Worm (Caenorhabditis elegans) whole organism, L2 larva: ENCODE data around the gene srlf-26.

Experiments
- C34F6.9 ChIP-seq: fragments of 150-350 bp; optimal IDR thresholded peaks from 2 replicates; lab custom pipeline; 2014; ENCODE audit warnings: missing biosample characterization, missing genetic modification characterization
- F13H6.1 ChIP-seq: sonication (generic microtip); optimal IDR thresholded peaks from 2 replicates; lab custom pipeline; 2016; ENCODE audit warnings: missing genetic modification characterization, missing compliant biosample characterization
- R02D3.7 ChIP-seq: fragments of 150-350 bp; optimal IDR thresholded peaks from 2 replicates; lab custom pipeline; 2014; ENCODE audit warnings: missing biosample characterization, missing genetic modification characterization
- Y55F3AM.14 ChIP-seq: fragments of 200-800 bp; sonication (Bioruptor generic); optimal IDR thresholded peaks from 2 replicates; lab custom pipeline; 2018; ENCODE audit warnings: mild to moderate bottlenecking, missing genetic modification characterization, missing compliant biosample characterization
- alr-1 ChIP-seq: fragments of 150-350 bp; optimal IDR thresholded peaks from 2 replicates; lab custom pipeline; 2014; ENCODE audit warnings: missing biosample characterization, missing genetic modification characterization
- ama-1 ChIP-seq: fragments of 150-350 bp; optimal IDR thresholded peaks from 2 replicates; lab custom pipeline; 2018; ENCODE audit warnings: inconsistent platforms
- blmp-1 ChIP-seq: sonication (generic microtip); optimal IDR thresholded peaks from 2 replicates; lab custom pipeline; 2017; ENCODE audit warnings: missing genetic modification characterization, mild to moderate bottlenecking, missing compliant biosample characterization, antibody characterized with exemption, moderate library complexity; ENCODE audit not compliant: insufficient read depth
- ceh-16 ChIP-seq: fragments of 150-350 bp; optimal IDR thresholded peaks from 2 replicates; lab custom pipeline; 2014; ENCODE audit warnings: missing biosample characterization, missing genetic modification characterization
- ceh-82 ChIP-seq: fragments of 150-350 bp; optimal IDR thresholded peaks from 2 replicates; lab custom pipeline; 2014; ENCODE audit warnings: missing biosample characterization, missing genetic modification characterization
- crh-2 ChIP-seq: sonication (generic microtip); optimal IDR thresholded peaks from 2 replicates; lab custom pipeline; 2017; ENCODE audit warnings: missing biosample characterization, missing genetic modification characterization
- dmd-4 ChIP-seq: sonication (generic microtip); optimal IDR thresholded peaks from 2 replicates; lab custom pipeline; 2017; ENCODE audit warnings: missing biosample characterization, missing genetic modification characterization
- egl-27 ChIP-seq: sonication (generic microtip); optimal IDR thresholded peaks from 3 replicates; lab custom pipeline; 2017; ENCODE audit warnings: missing biosample characterization, missing genetic modification reagents, missing genetic modification characterization
- elt-1 ChIP-seq: fragments of 150-350 bp; optimal IDR thresholded peaks from 2 replicates; lab custom pipeline; 2014; ENCODE audit warnings: missing biosample characterization, missing genetic modification characterization
- elt-3 ChIP-seq: sonication (generic microtip); optimal IDR thresholded peaks from 2 replicates; lab custom pipeline; 2017; ENCODE audit warnings: missing biosample characterization, missing genetic modification characterization
- lin-13 ChIP-seq: fragments of 150-350 bp; optimal IDR thresholded peaks from 2 replicates; lab custom pipeline; 2014; ENCODE audit warnings: missing biosample characterization, missing genetic modification reagents, missing genetic modification characterization
- lin-39 ChIP-seq: fragments of 150-350 bp; optimal IDR thresholded peaks from 2 replicates; lab custom pipeline; 2014; ENCODE audit warnings: missing biosample characterization, missing genetic modification reagents, missing genetic modification characterization
- lsy-2 ChIP-seq, 2 experiments: fragments of 150-350 bp in 1 of 2; sonication (generic microtip) in 1 of 2; optimal IDR thresholded peaks; 2 replicates each; lab custom pipeline; 2014 to 2017; ENCODE audit warnings: missing biosample characterization in 2 of 2, missing genetic modification characterization in 2 of 2
- mab-5 ChIP-seq: fragments of 150-350 bp; optimal IDR thresholded peaks from 2 replicates; lab custom pipeline; 2014; ENCODE audit warnings: missing biosample characterization, missing genetic modification characterization
- mbf-1 ChIP-seq: sonication (generic microtip); optimal IDR thresholded peaks from 2 replicates; lab custom pipeline; 2017; ENCODE audit warnings: missing biosample characterization, missing genetic modification characterization
- mdl-1 ChIP-seq, 2 experiments: fragments of 150-350 bp in 1 of 2; sonication (generic microtip) in 1 of 2; optimal IDR thresholded peaks; 2 replicates each; lab custom pipeline; 2017; ENCODE audit warnings: missing biosample characterization in 2 of 2, missing genetic modification characterization in 2 of 2
- nhr-10 ChIP-seq: sonication (generic microtip); optimal IDR thresholded peaks from 2 replicates; lab custom pipeline; 2017; ENCODE audit warnings: missing biosample characterization, missing genetic modification characterization
- nhr-11 ChIP-seq: fragments of 150-350 bp; optimal IDR thresholded peaks from 2 replicates; lab custom pipeline; 2014; ENCODE audit warnings: missing biosample characterization, missing genetic modification characterization
- nhr-12 ChIP-seq: fragments of 150-350 bp; optimal IDR thresholded peaks from 2 replicates; lab custom pipeline; 2014; ENCODE audit warnings: missing biosample characterization, missing genetic modification characterization
- nhr-129 ChIP-seq: fragments of 150-350 bp; optimal IDR thresholded peaks from 2 replicates; lab custom pipeline; 2014; ENCODE audit warnings: missing biosample characterization, missing genetic modification characterization
- nhr-21 ChIP-seq: fragments of 150-350 bp; optimal IDR thresholded peaks from 2 replicates; lab custom pipeline; 2014; ENCODE audit warnings: missing biosample characterization, missing genetic modification characterization
- nhr-23 ChIP-seq: fragments of 150-350 bp; optimal IDR thresholded peaks from 2 replicates; lab custom pipeline; 2014; ENCODE audit warnings: missing biosample characterization, missing genetic modification reagents, missing genetic modification characterization
- nhr-237 ChIP-seq: fragments of 150-350 bp; optimal IDR thresholded peaks from 2 replicates; lab custom pipeline; 2014; ENCODE audit warnings: missing biosample characterization, missing genetic modification characterization
- nhr-25 ChIP-seq: fragments of 150-350 bp; sonication (generic microtip); optimal IDR thresholded peaks from 3 replicates; lab custom pipeline; 2014; ENCODE audit warnings: missing biosample characterization, missing genetic modification characterization
- nhr-6 ChIP-seq: fragments of 150-350 bp; optimal IDR thresholded peaks from 2 replicates; lab custom pipeline; 2014; ENCODE audit warnings: missing biosample characterization, missing genetic modification characterization
- nhr-77 ChIP-seq: fragments of 150-350 bp; optimal IDR thresholded peaks from 2 replicates; lab custom pipeline; 2014; ENCODE audit warnings: missing biosample characterization, missing genetic modification characterization
- sem-4 ChIP-seq: fragments of 150-350 bp; optimal IDR thresholded peaks from 2 replicates; lab custom pipeline; 2014; ENCODE audit warnings: missing biosample characterization, missing genetic modification reagents, missing genetic modification characterization
- sma-9 ChIP-seq, 2 experiments: fragments of 150-350 bp in 1 of 2; sonication (generic microtip) in 1 of 2; optimal IDR thresholded peaks; 2 replicates each; lab custom pipeline; 2014 to 2016; ENCODE audit warnings: missing genetic modification characterization in 2 of 2, mild to moderate bottlenecking in 1 of 2, missing biosample characterization in 1 of 2, missing compliant biosample characterization in 1 of 2, missing genetic modification reagents in 1 of 2, moderate library complexity in 1 of 2
- snpc-4 ChIP-seq: fragments of 150-350 bp; optimal IDR thresholded peaks from 2 replicates; lab custom pipeline; 2014; ENCODE audit warnings: missing biosample characterization, missing genetic modification characterization
- unc-39 ChIP-seq: fragments of 150-350 bp; optimal IDR thresholded peaks from 2 replicates; lab custom pipeline; 2014; ENCODE audit warnings: missing biosample characterization, missing genetic modification characterization
- unc-55 ChIP-seq: fragments of 150-350 bp; sonication (generic microtip); optimal IDR thresholded peaks from 3 replicates; lab custom pipeline; 2014; ENCODE audit warnings: missing biosample characterization, missing genetic modification reagents, missing genetic modification characterization
- unc-62 ChIP-seq: fragments of 150-350 bp; optimal IDR thresholded peaks from 2 replicates; lab custom pipeline; 2014; ENCODE audit warnings: missing biosample characterization, missing genetic modification reagents, missing genetic modification characterization
- ztf-1 ChIP-seq: fragments of 200-800 bp; sonication (Bioruptor generic); conservative IDR thresholded peaks from 2 replicates; pipeline ENCODE4 v1.3.6; 2022; ENCODE audit warnings: missing genetic modification characterization, missing compliant biosample characterization
- ztf-11 ChIP-seq: sonication (generic microtip); optimal IDR thresholded peaks from 2 replicates; lab custom pipeline; 2017; ENCODE audit warnings: missing biosample characterization, missing genetic modification characterization
- ztf-4 ChIP-seq: fragments of 150-350 bp; optimal IDR thresholded peaks from 2 replicates; lab custom pipeline; 2014; ENCODE audit warnings: missing biosample characterization, missing genetic modification characterization

The srlf-26 gene

DNA sequence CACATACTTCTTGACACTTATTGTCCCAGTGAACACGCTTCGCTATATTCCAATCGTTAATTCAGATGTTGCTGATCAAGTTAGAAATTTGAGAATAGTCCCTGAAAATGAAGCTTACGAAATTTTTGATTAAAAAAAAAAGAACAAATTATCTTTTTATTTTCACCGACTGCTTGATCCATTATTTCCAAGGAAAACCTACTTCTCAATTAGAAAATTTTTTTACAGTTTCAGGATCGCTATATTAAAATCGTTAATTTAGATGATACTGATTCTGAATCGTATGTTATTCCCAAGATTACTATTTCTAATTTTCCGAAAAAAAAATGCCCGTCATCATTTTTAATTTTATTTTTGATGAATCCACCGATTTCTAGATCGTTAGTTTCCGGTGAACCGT lies 19.9 kb downstream of the srlf-26 start, which contains the start of gene T23G4.127:
Gene T23G4.127, minus strand, starts transcription at position 101 of the 400 bp plus-strand sequence.
- TF ChIP-seq mbf-1 (tag; lab: Kevin White, UChicago) (no peak), nhr-25 (no peak), ztf-4 (tag; lab: Kevin White, UChicago) (no peak), nhr-6 (tag; lab: Kevin White, UChicago) (no peak), nhr-10 (tag; lab: Kevin White, UChicago) (no peak), crh-2 (tag; lab: Kevin White, UChicago) (no peak), ztf-11 (no peak), C34F6.9 (tag; lab: Kevin White, UChicago) (no peak), nhr-21 (no peak)
- TF ChIP-seq, all 48 proteins: peak for 0

DNA sequence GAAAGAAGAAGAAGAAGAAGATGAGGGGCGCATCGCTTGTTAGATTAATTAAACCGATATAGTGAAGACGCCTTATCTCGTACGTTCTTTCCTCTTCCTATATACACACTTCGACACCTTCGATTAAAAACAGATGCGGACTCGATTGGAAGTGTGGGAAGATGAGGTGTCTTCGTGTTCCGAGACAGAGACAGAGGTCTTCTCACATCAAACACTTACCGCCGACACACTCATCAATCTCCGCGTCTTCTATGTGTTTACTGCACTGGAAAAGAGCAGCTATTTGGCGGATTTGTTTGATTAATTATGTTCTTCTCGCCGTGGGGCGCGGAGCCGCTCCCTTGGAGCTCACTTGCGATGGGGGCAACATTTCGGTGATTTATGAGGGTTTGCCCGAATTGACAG lies 20.6 kb downstream of the srlf-26 start:
- TF ChIP-seq unc-62 (GFP tag; lab: Kevin White, UChicago) = peak; percentile 81
- TF ChIP-seq unc-55 (GFP tag; lab: Kevin White, UChicago) = no peak
- no peak for TF ChIP-seq R02D3.7 (tag; lab: Kevin White, UChicago)
- TF ChIP-seq lsy-2 (tag; optimal IDR thresholded peaks at IDR 0.05; lab: Kevin White, UChicago) = peak in 1 of 2 experiments; percentile 43
- TF ChIP-seq alr-1 (tag; lab: Kevin White, UChicago) = no peak
- TF ChIP-seq sma-9 (GFP tag; optimal IDR thresholded peaks at IDR 0.05; lab: Kevin White, UChicago) = peak; percentile 55
- no peak for TF ChIP-seq sma-9 (tag; optimal IDR thresholded peaks at IDR 0.05; lab: Kevin White, UChicago)
- no peak for TF ChIP-seq mdl-1 (tag; optimal IDR thresholded peaks at IDR 0.05; lab: Kevin White, UChicago)
- TF ChIP-seq ceh-16 (tag; lab: Kevin White, UChicago) = peak; percentile 86
- no peak for TF ChIP-seq elt-3 (tag; lab: Kevin White, UChicago)
- TF ChIP-seq Y55F3AM.14 (GFP tag; lab: Kevin White, UChicago) = no peak
- no peak for TF ChIP-seq blmp-1
- no peak for TF ChIP-seq nhr-237 (tag; lab: Kevin White, UChicago)
- no peak for TF ChIP-seq mbf-1 (tag; lab: Kevin White, UChicago)
- TF ChIP-seq nhr-11 (tag; lab: Kevin White, UChicago) = no peak
- no peak for TF ChIP-seq nhr-10 (tag; lab: Kevin White, UChicago)
- TF ChIP-seq F13H6.1 (tag; lab: Kevin White, UChicago) = peak; percentile 53
- TF ChIP-seq nhr-12 (tag; lab: Kevin White, UChicago) = no peak
- TF ChIP-seq ama-1 (lab: Kevin White, UChicago) = no peak
- peak; percentile 28 for TF ChIP-seq crh-2 (tag; lab: Kevin White, UChicago)
- TF ChIP-seq sem-4 (tag; lab: Kevin White, UChicago) = peak; percentile 36
- TF ChIP-seq ztf-4 (tag; lab: Kevin White, UChicago) = no peak
- TF ChIP-seq ceh-82 (tag; lab: Kevin White, UChicago) = no peak
- peak; percentile 73 for TF ChIP-seq nhr-23 (tag; lab: Kevin White, UChicago)
- TF ChIP-seq C34F6.9 (tag; lab: Kevin White, UChicago) = no peak
- TF ChIP-seq nhr-77 = no peak
- no peak for TF ChIP-seq snpc-4 (tag; lab: Kevin White, UChicago)
- TF ChIP-seq lin-13 (GFP tag; lab: Kevin White, UChicago) = peak; percentile 18
- TF ChIP-seq dmd-4 = no peak
- TF ChIP-seq elt-1 (tag; lab: Kevin White, UChicago) = peak; percentile 52
- TF ChIP-seq unc-39 = no peak
- TF ChIP-seq mab-5 (tag; lab: Kevin White, UChicago) = peak; percentile 99
- TF ChIP-seq lin-39 = peak; percentile 94
- TF ChIP-seq nhr-129 = peak; percentile 72
- no peak for TF ChIP-seq nhr-21
- no peak for TF ChIP-seq ztf-1 (GFP tag; lab: Robert Waterston, UW)
- peak; percentile 52 for TF ChIP-seq egl-27

DNA sequence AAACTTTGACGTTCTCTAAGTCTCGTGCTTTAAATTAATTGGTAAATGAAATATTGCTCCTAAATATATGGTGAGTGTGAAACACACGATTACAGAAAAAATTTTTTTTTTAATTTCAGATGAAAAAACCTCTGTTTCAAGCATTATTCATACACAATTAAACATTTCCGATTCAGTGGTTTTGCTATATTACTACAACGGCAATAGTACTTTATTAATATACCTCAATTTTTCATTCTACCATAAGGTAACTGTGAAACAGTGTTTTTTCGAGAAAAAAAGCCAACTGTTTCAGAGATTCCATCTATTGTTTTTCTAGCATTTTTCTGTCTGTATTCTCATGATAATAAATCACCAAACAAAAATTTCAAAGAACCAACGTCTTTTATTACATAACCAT lies 22.1 kb downstream of the srlf-26 start:
- TF ChIP-seq nhr-12 (tag; lab: Kevin White, UChicago) (no peak), nhr-25 (peak; percentile 4), mab-5 (tag; lab: Kevin White, UChicago) (peak; percentile 56)
